Fruit fly (Drosophila melanogaster): ENCODE data around the gene tal-1A.

Gene tal-1A

DNA sequence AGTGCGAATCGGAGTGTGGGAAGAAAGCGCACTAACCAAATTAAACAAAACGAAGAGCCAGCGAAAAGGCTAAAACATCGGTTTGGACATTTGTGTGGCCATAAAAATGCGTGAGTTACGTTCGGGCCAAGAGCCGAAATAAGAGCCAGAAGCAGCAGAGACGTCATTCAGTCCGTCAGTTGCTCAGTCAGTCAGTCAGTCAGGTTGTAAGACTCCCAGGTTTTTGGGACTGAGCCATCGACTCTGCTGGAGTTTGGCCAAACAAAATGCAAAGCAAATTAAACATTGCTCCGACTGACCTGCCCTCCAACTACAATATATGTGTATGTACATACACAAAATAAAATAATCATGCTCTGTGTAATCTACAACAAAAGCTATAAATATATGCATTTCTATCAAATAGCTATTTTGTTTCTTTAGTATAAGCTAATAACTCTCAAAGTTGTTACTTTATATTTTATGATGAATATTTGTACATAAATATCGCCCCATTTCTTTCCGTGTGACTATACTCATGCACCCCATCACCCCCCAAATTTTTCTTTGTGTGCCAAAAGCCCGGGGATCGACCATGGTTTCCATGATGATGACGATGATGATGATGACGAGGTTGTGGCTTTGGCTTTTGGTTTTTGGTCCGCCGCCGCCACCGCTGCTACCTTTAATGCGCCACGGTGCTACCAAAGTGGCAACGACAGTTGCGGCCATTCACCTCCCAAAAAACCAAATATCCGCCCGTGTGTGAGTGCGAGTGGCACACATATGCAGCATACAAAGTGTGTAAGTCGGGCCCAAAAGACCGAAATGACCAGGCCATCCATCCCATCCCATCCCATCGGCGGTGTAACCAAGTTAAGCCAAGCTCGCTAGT, 19.6 kb upstream of the tal-1A start (continued):
- no peak for TF ChIP-seq CG33213 (GFP tag; optimal IDR thresholded peaks at IDR 0.05)
- peak in 1 of 2 experiments; percentile 8 for TF ChIP-seq dpn (GFP tag; optimal IDR thresholded peaks at IDR 0.05)
- TF ChIP-seq CG3163 (GFP tag; optimal IDR thresholded peaks at IDR 0.05) = no peak
- no peak for TF ChIP-seq CG4360 (GFP tag; IDR thresholded peaks at IDR 0.05)
- no peak for TF ChIP-seq peb (GFP tag; IDR thresholded peaks at IDR 0.05)
- no peak for TF ChIP-seq caup (GFP tag; optimal IDR thresholded peaks at IDR 0.05; ENCODE audit: severe bottlenecking)
- TF ChIP-seq ATbp (GFP tag; optimal IDR thresholded peaks at IDR 0.05) = peak; percentile 38
- TF ChIP-seq gce (GFP tag; IDR thresholded peaks at IDR 0.05) = no peak
- no peak for TF ChIP-seq Bteb2 (GFP tag; optimal IDR thresholded peaks at IDR 0.05)
- TF ChIP-seq Blimp-1 (GFP tag; optimal IDR thresholded peaks at IDR 0.05) = peak; percentile 64
- no peak for TF ChIP-seq gsb (GFP tag; IDR thresholded peaks at IDR 0.05)
- TF ChIP-seq CG18619 (GFP tag; optimal IDR thresholded peaks at IDR 0.05) = no peak
- TF ChIP-seq CG17359 (tag; optimal IDR thresholded peaks at IDR 0.05) = peak; percentile 48
- TF ChIP-seq CG43689 (GFP tag; IDR thresholded peaks at IDR 0.05) = no peak
- peak; percentile 67 for TF ChIP-seq unpg (GFP tag; optimal IDR thresholded peaks at IDR 0.05)
- TF ChIP-seq CG14667 (GFP tag; IDR thresholded peaks at IDR 0.05) = no peak
- 0 out of 2 replicates have a peak, but pooled peaks have one; percentile 12 for TF ChIP-seq nerfin-2 (GFP tag; IDR thresholded peaks at IDR 0.05; ENCODE audit: partially characterized antibody)
- no peak for TF ChIP-seq CG1647 (GFP tag; optimal IDR thresholded peaks at IDR 0.05)
- no peak for TF ChIP-seq Usf (GFP tag; optimal IDR thresholded peaks at IDR 0.05)
- no peak for TF ChIP-seq eve (GFP tag; optimal IDR thresholded peaks at IDR 0.05)
- TF ChIP-seq CG8290 (GFP tag; optimal IDR thresholded peaks at IDR 0.05) = no peak
- TF ChIP-seq CG8290 (tag; optimal IDR thresholded peaks at IDR 0.05) = no peak
- no peak for TF ChIP-seq Eip74EF (GFP tag; optimal IDR thresholded peaks at IDR 0.05)
- no peak for TF ChIP-seq CG12942 (GFP tag; optimal IDR thresholded peaks at IDR 0.05)
- 0 out of 3 replicates have a peak, but pooled peaks have one; percentile 16 for TF ChIP-seq dysf (GFP tag; IDR thresholded peaks at IDR 0.05)
- no peak for TF ChIP-seq Atf6 (GFP tag; IDR thresholded peaks at IDR 0.05)
- TF ChIP-seq Oaz (GFP tag; IDR thresholded peaks at IDR 0.05) = no peak
- no peak for TF ChIP-seq CG5245 (GFP tag; optimal IDR thresholded peaks at IDR 0.05)
- peak; percentile 10 for TF ChIP-seq CG6254 (GFP tag; optimal IDR thresholded peaks at IDR 0.05)
- TF ChIP-seq gem (tag; optimal IDR thresholded peaks at IDR 0.05) = peak; percentile 73
- TF ChIP-seq Hr78 (GFP tag; optimal IDR thresholded peaks at IDR 0.05) = peak in 1 of 2 experiments; percentile 53
- peak; percentile 69 for TF ChIP-seq Xrp1 (GFP tag; IDR thresholded peaks at IDR 0.05)
- TF ChIP-seq CG14710 (tag; optimal IDR thresholded peaks at IDR 0.05) = peak; percentile 15
- TF ChIP-seq ham (GFP tag; IDR thresholded peaks at IDR 0.05) = no peak
- no peak for TF ChIP-seq CG15479 (GFP tag; optimal IDR thresholded peaks at IDR 0.05)
- no peak for TF ChIP-seq zf30C (GFP tag; optimal IDR thresholded peaks at IDR 0.05)
- TF ChIP-seq Dll (GFP tag; IDR thresholded peaks at IDR 0.05; ENCODE audit: partially characterized antibody) = no peak
- peak; percentile 33 for TF ChIP-seq fd96Cb (tag; optimal IDR thresholded peaks at IDR 0.05)
- TF ChIP-seq phol (tag; optimal IDR thresholded peaks at IDR 0.05) = peak; percentile 63
- TF ChIP-seq Camta (GFP tag; optimal IDR thresholded peaks at IDR 0.05) = peak; percentile 15
- TF ChIP-seq CG6854 (GFP tag; optimal IDR thresholded peaks at IDR 0.05) = no peak
- no peak for TF ChIP-seq Stat92E (GFP tag; optimal IDR thresholded peaks at IDR 0.05)
- no peak for TF ChIP-seq CG31388 (GFP tag; optimal IDR thresholded peaks at IDR 0.05)
- 0 out of 3 replicates have a peak, but pooled peaks have one; percentile 38 for TF ChIP-seq zfh1 (GFP tag; IDR thresholded peaks at IDR 0.05)
- TF ChIP-seq CG5180 (GFP tag; optimal IDR thresholded peaks at IDR 0.05) = peak; percentile 25
- TF ChIP-seq CG34422 (GFP tag; IDR thresholded peaks at IDR 0.05) = peak; percentile 26; the same call in 1 of the 3 replicates
- TF ChIP-seq dmrt11E (tag; optimal IDR thresholded peaks at IDR 0.05) = peak; percentile 27
- peak; percentile 1 for TF ChIP-seq CG4424 (GFP tag; optimal IDR thresholded peaks at IDR 0.05)

Measured in whole organism, embryonic.